Worm (Caenorhabditis elegans) whole organism, mixed stage, embryonic: ENCODE measurements around the gene Y82E9BR.9.
"Not testable (repeated sequence)": the region's sequence is repeated elsewhere in the genome, so short reads cannot be mapped to it uniquely, and the experiment has no call there.

Experiments
- ces-1 ChIP-seq: fragments of 150-350 bp; optimal IDR thresholded peaks from 2 replicates; lab custom pipeline; 2014; ENCODE audit warnings: missing biosample characterization, missing genetic modification reagents, missing genetic modification characterization
- nhr-28 ChIP-seq: fragments of 150-350 bp; optimal IDR thresholded peaks from 2 replicates; lab custom pipeline; 2014; ENCODE audit warnings: missing biosample characterization, missing genetic modification characterization
- unc-62 ChIP-seq: fragments of 150-350 bp; optimal IDR thresholded peaks from 2 replicates; lab custom pipeline; 2014; ENCODE audit warnings: missing biosample characterization, missing genetic modification reagents, missing genetic modification characterization

DNA sequence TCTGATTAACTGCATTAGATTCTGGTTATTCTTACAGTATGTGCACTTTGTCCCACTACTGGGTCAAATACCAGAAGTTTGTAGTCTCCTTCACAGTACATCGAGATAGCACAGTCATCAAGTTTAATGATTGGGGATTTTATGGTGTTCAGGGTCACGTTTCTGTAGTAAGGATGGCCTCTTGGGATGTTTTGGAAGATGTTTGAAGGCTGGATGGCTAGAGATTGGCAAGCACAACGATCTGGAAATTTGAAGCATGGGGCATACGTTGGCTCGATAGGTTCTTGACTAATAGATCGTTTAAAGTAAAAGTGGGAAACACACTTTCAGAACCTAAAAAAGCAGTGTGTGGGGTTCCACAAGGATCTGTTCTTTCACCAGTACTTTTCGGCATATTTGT is 1.6 kb downstream of the Y82E9BR.9 start, which contains the start of gene Y82E9BR.8:
- not testable (repeated sequence) for TF ChIP-seq unc-62 (GFP tag; lab: Kevin White, UChicago); nhr-28 (tag; lab: Kevin White, UChicago); ces-1 (GFP tag; lab: Kevin White, UChicago)
